Worm (Caenorhabditis elegans) whole organism, L3 larva: Measurements from ENCODE around the gene srw-34.

Source experiments
- R02D3.7 ChIP-seq: fragments of 150-350 bp; optimal IDR thresholded peaks from 2 replicates; lab custom pipeline; 2014; ENCODE audit warnings: missing biosample characterization, missing genetic modification characterization
- ama-1 ChIP-seq: fragments of 150-350 bp; optimal IDR thresholded peaks from 2 replicates; lab custom pipeline; 2018
- ceh-82 ChIP-seq: fragments of 150-350 bp; optimal IDR thresholded peaks from 2 replicates; lab custom pipeline; 2014; ENCODE audit warnings: missing biosample characterization, missing genetic modification characterization
- ceh-9 ChIP-seq: sonication (generic microtip); optimal IDR thresholded peaks from 2 replicates; lab custom pipeline; 2018; ENCODE audit warnings: missing biosample characterization, missing genetic modification characterization
- daf-12 ChIP-seq: fragments of 150-350 bp; optimal IDR thresholded peaks from 2 replicates; lab custom pipeline; 2014; ENCODE audit warnings: missing biosample characterization, missing genetic modification reagents, missing genetic modification characterization
- egl-27 ChIP-seq: sonication (generic microtip); optimal IDR thresholded peaks from 4 replicates; lab custom pipeline; 2017; ENCODE audit warnings: missing biosample characterization, missing genetic modification reagents, missing genetic modification characterization
- egl-5 ChIP-seq: fragments of 150-350 bp; optimal IDR thresholded peaks from 2 replicates; lab custom pipeline; 2017; ENCODE audit warnings: missing biosample characterization, missing genetic modification reagents, missing genetic modification characterization, inconsistent platforms
- elt-1 ChIP-seq: fragments of 150-350 bp; optimal IDR thresholded peaks from 2 replicates; lab custom pipeline; 2014; ENCODE audit warnings: missing biosample characterization, missing genetic modification characterization
- elt-2 ChIP-seq: sonication (generic microtip); optimal IDR thresholded peaks from 2 replicates; lab custom pipeline; 2016; ENCODE audit warnings: missing genetic modification reagents, mild to moderate bottlenecking, missing genetic modification characterization, missing compliant biosample characterization
- elt-3 ChIP-seq, 3 experiments: fragments of 150-350 bp in 1 of 3; sonication (generic microtip) in 2 of 3; optimal IDR thresholded peaks; 2 replicates in 2 of 3; 4 replicates in 1 of 3; lab custom pipeline; 2014 to 2017; ENCODE audit warnings: missing biosample characterization in 3 of 3, missing genetic modification characterization in 3 of 3
- eor-1 ChIP-seq, 2 experiments: fragments of 150-350 bp; optimal IDR thresholded peaks; 2 replicates each; lab custom pipeline; 2014 to 2018; ENCODE audit warnings: missing biosample characterization in 2 of 2, missing genetic modification characterization in 2 of 2
- fkh-10 ChIP-seq: sonication (generic microtip); optimal IDR thresholded peaks from 2 replicates; lab custom pipeline; 2017; ENCODE audit warnings: missing biosample characterization, missing genetic modification reagents, missing genetic modification characterization
- fkh-2 ChIP-seq: fragments of 150-350 bp; optimal IDR thresholded peaks from 2 replicates; lab custom pipeline; 2014; ENCODE audit warnings: missing biosample characterization, missing genetic modification reagents, missing genetic modification characterization
- fos-1 ChIP-seq: fragments of 150-350 bp; optimal IDR thresholded peaks from 2 replicates; lab custom pipeline; 2014; ENCODE audit warnings: missing biosample characterization, missing genetic modification characterization
- lin-15B ChIP-seq: fragments of 150-350 bp; optimal IDR thresholded peaks from 2 replicates; lab custom pipeline; 2014; ENCODE audit warnings: missing biosample characterization, missing genetic modification characterization
- lin-39 ChIP-seq: fragments of 150-350 bp; optimal IDR thresholded peaks from 2 replicates; lab custom pipeline; 2018; ENCODE audit warnings: missing biosample characterization, missing genetic modification reagents, missing genetic modification characterization
- lsy-12 ChIP-seq: sonication (generic microtip); optimal IDR thresholded peaks from 2 replicates; lab custom pipeline; 2016; ENCODE audit warnings: mild to moderate bottlenecking, missing genetic modification characterization, missing compliant biosample characterization
- mdl-1 ChIP-seq: fragments of 150-350 bp; optimal IDR thresholded peaks from 2 replicates; lab custom pipeline; 2014; ENCODE audit warnings: missing biosample characterization, missing genetic modification characterization
- mml-1 ChIP-seq: fragments of 150-350 bp; sonication (generic microtip); optimal IDR thresholded peaks from 3 replicates; lab custom pipeline; 2014; ENCODE audit warnings: missing biosample characterization, missing genetic modification characterization
- nfya-1 ChIP-seq: sonication (generic microtip); optimal IDR thresholded peaks from 2 replicates; lab custom pipeline; 2017; ENCODE audit warnings: missing genetic modification characterization, mild to moderate bottlenecking, missing compliant biosample characterization, antibody characterized with exemption, moderate library complexity; ENCODE audit not compliant: insufficient read depth
- nhr-11 ChIP-seq: fragments of 150-350 bp; optimal IDR thresholded peaks from 2 replicates; lab custom pipeline; 2014; ENCODE audit warnings: missing biosample characterization, missing genetic modification characterization
- nhr-12 ChIP-seq: fragments of 150-350 bp; optimal IDR thresholded peaks from 2 replicates; lab custom pipeline; 2014; ENCODE audit warnings: missing biosample characterization, missing genetic modification characterization
- nhr-237 ChIP-seq: fragments of 150-350 bp; optimal IDR thresholded peaks from 2 replicates; lab custom pipeline; 2014; ENCODE audit warnings: missing biosample characterization, missing genetic modification characterization
- nhr-43 ChIP-seq: sonication (generic microtip); optimal IDR thresholded peaks from 2 replicates; lab custom pipeline; 2016; ENCODE audit warnings: mild to moderate bottlenecking, missing genetic modification characterization, missing compliant biosample characterization; ENCODE audit not compliant: poor library complexity, severe bottlenecking
- nhr-67 ChIP-seq: fragments of 150-350 bp; optimal IDR thresholded peaks from 2 replicates; lab custom pipeline; 2014; ENCODE audit warnings: missing biosample characterization, missing genetic modification characterization
- nhr-76 ChIP-seq: fragments of 150-350 bp; sonication (generic microtip); optimal IDR thresholded peaks from 5 replicates; lab custom pipeline; 2014; ENCODE audit warnings: missing biosample characterization, missing genetic modification characterization
- nhr-77 ChIP-seq: fragments of 150-350 bp; optimal IDR thresholded peaks from 2 replicates; lab custom pipeline; 2014; ENCODE audit warnings: missing biosample characterization, missing genetic modification characterization
- pqm-1 ChIP-seq: fragments of 150-350 bp; optimal IDR thresholded peaks from 2 replicates; lab custom pipeline; 2017; ENCODE audit warnings: missing biosample characterization, missing genetic modification characterization, inconsistent platforms
- sea-2 ChIP-seq: fragments of 150-350 bp; sonication (generic microtip); optimal IDR thresholded peaks from 4 replicates; lab custom pipeline; 2014; ENCODE audit warnings: missing biosample characterization, missing genetic modification reagents, missing genetic modification characterization
- skn-1 ChIP-seq: fragments of 150-350 bp; optimal IDR thresholded peaks from 2 replicates; lab custom pipeline; 2014; ENCODE audit warnings: missing biosample characterization, missing genetic modification characterization
- snpc-4 ChIP-seq: fragments of 150-350 bp; optimal IDR thresholded peaks from 2 replicates; lab custom pipeline; 2014; ENCODE audit warnings: missing biosample characterization, missing genetic modification characterization
- tbx-2 ChIP-seq: sonication (generic microtip); optimal IDR thresholded peaks from 2 replicates; lab custom pipeline; 2016; ENCODE audit warnings: mild to moderate bottlenecking, missing genetic modification characterization, missing compliant biosample characterization
- unc-62 ChIP-seq: fragments of 150-350 bp; sonication (generic microtip); optimal IDR thresholded peaks from 4 replicates; lab custom pipeline; 2014; ENCODE audit warnings: missing biosample characterization, missing genetic modification reagents, missing genetic modification characterization
- zag-1 ChIP-seq: fragments of 150-350 bp; optimal IDR thresholded peaks from 2 replicates; lab custom pipeline; 2014; ENCODE audit warnings: missing biosample characterization, missing genetic modification characterization
- ztf-11 ChIP-seq: fragments of 150-350 bp; optimal IDR thresholded peaks from 2 replicates; lab custom pipeline; 2014; ENCODE audit warnings: missing biosample characterization, missing genetic modification characterization

srw-34 gene

ce11 chrV:16522242-16522641 lies at the start of gene srw-34:
Gene srw-34 (minus strand): TSS chrV:16522342.
- no peak for TF ChIP-seq R02D3.7 (tag; lab: Kevin White, UChicago)

- no peak for TF ChIP-seq nhr-11
- TF ChIP-seq fos-1 (tag; lab: Kevin White, UChicago), result no peak
- no peak for TF ChIP-seq lin-15B (tag; lab: Kevin White, UChicago)
- no peak for TF ChIP-seq sea-2 (GFP tag; lab: Kevin White, UChicago)
- no peak for TF ChIP-seq nhr-237 (tag; lab: Kevin White, UChicago)
- TF ChIP-seq ceh-82 (tag; lab: Kevin White, UChicago), result no peak
- no peak for TF ChIP-seq nfya-1
- TF ChIP-seq fkh-2 (tag; lab: Kevin White, UChicago), result no peak
- no peak for TF ChIP-seq elt-1 (tag; lab: Kevin White, UChicago)
- TF ChIP-seq ceh-9 (tag; lab: Kevin White, UChicago), result no peak
- TF ChIP-seq daf-12 (tag; lab: Kevin White, UChicago), result no peak
Measured at ce11 chrV:16570697-16571096, 48.6 kb upstream of the srw-34 start, which contains the start of gene nhr-233. Gene nhr-233 (minus strand): TSS chrV:16570797.

- TF ChIP-seq nhr-237 (tag; lab: Kevin White, UChicago) (no peak), nfya-1 (no peak), snpc-4 (no peak)
Measured at ce11 chrV:16568056-16568455, 45.9 kb upstream of the srw-34 start.

- no peak for TF ChIP-seq snpc-4
- no peak for TF ChIP-seq pqm-1 (tag; lab: Kevin White, UChicago)
- TF ChIP-seq mml-1, result no peak
- no peak for TF ChIP-seq nhr-76 (tag; lab: Kevin White, UChicago)
- no peak for TF ChIP-seq nhr-43
- no peak for TF ChIP-seq eor-1 (tag; optimal IDR thresholded peaks at IDR 0.05; lab: Kevin White, UChicago)
- TF ChIP-seq nfya-1, result no peak
- TF ChIP-seq elt-2, result no peak
- no peak for TF ChIP-seq fkh-2 (tag; lab: Kevin White, UChicago)
- TF ChIP-seq elt-3 (tag; optimal IDR thresholded peaks at IDR 0.05; lab: Kevin White, UChicago), result no peak
Measured at ce11 chrV:16565639-16566038, 43.5 kb upstream of the srw-34 start, which contains the start of gene sru-45. Gene sru-45 (plus strand): TSS chrV:16565939.

- TF ChIP-seq mml-1 (no peak), lsy-12 (no peak), pqm-1 (tag; lab: Kevin White, UChicago) (no peak), elt-1 (tag; lab: Kevin White, UChicago) (no peak), tbx-2 (tag; lab: Kevin White, UChicago) (no peak), elt-2 (no peak), ama-1 (no peak), nhr-77 (tag; lab: Kevin White, UChicago) (no peak), lin-15B (tag; lab: Kevin White, UChicago) (no peak), skn-1 (tag; lab: Kevin White, UChicago) (no peak), nfya-1 (no peak), nhr-12 (no peak), nhr-11 (no peak), daf-12 (tag; lab: Kevin White, UChicago) (no peak), nhr-76 (tag; lab: Kevin White, UChicago) (no peak), zag-1 (no peak), ztf-11 (no peak), mdl-1 (tag; lab: Kevin White, UChicago) (no peak), sea-2 (GFP tag; lab: Kevin White, UChicago) (no peak), snpc-4 (no peak)
Measured at ce11 chrV:16552929-16553328, 30.8 kb upstream of the srw-34 start, which contains the start of gene Y32B12B.4. Gene Y32B12B.4 (plus strand): TSS chrV:16553327.

- TF ChIP-seq R02D3.7 (tag; lab: Kevin White, UChicago) (no peak), skn-1 (tag; lab: Kevin White, UChicago) (no peak), egl-5 (tag; lab: Kevin White, UChicago) (no peak), ceh-82 (tag; lab: Kevin White, UChicago) (no peak), lin-15B (tag; lab: Kevin White, UChicago) (no peak), egl-27 (tag; lab: Kevin White, UChicago) (no peak), nhr-67 (tag; lab: Kevin White, UChicago) (no peak), fkh-10 (no peak), unc-62 (GFP tag; lab: Kevin White, UChicago) (no peak), lin-39 (tag; lab: Kevin White, UChicago) (no peak)
Measured at ce11 chrV:16550680-16551079, 28.5 kb upstream of the srw-34 start, which contains the start of gene srbc-65. Gene srbc-65 (plus strand): TSS chrV:16550980.
